Worm (Caenorhabditis elegans): Measurements from ENCODE around the gene K08E4.2.

- TF ChIP-seq attf-6 (GFP tag; IDR thresholded peaks at IDR 0.05), result no peak
- TF ChIP-seq mes-4 (tag; optimal IDR thresholded peaks at IDR 0.05), result no peak
- TF ChIP-seq ccch-3 (GFP tag; optimal IDR thresholded peaks at IDR 0.05), result no peak
- TF ChIP-seq unc-62 (GFP tag; optimal IDR thresholded peaks at IDR 0.05), result no peak
- TF ChIP-seq madf-8 (GFP tag; conservative IDR thresholded peaks at IDR 0.05), result peak; percentile 36
- TF ChIP-seq dpl-1 (GFP tag; optimal IDR thresholded peaks at IDR 0.05), result no peak
- no peak for TF ChIP-seq hrde-1 (tag; optimal IDR thresholded peaks at IDR 0.05; ENCODE audit: borderline replicate concordance)
- TF ChIP-seq mxl-1 (tag; optimal IDR thresholded peaks at IDR 0.05), result no peak
- TF ChIP-seq ets-4 (GFP tag; optimal IDR thresholded peaks at IDR 0.05), result no peak
- no peak for TF ChIP-seq zim-3 (tag; optimal IDR thresholded peaks at IDR 0.05)
- TF ChIP-seq efl-1 (GFP tag; optimal IDR thresholded peaks at IDR 0.05), result peak; percentile 73
These were observed 25.5 kb downstream of the K08E4.2 start, which contains the start of the genes T12G3.6 and mrpl-51 for ce11 chrIV:12031003-12031402.
